Fruit fly (Drosophila melanogaster): Measurements from ENCODE around the gene CG13284.

DNA sequence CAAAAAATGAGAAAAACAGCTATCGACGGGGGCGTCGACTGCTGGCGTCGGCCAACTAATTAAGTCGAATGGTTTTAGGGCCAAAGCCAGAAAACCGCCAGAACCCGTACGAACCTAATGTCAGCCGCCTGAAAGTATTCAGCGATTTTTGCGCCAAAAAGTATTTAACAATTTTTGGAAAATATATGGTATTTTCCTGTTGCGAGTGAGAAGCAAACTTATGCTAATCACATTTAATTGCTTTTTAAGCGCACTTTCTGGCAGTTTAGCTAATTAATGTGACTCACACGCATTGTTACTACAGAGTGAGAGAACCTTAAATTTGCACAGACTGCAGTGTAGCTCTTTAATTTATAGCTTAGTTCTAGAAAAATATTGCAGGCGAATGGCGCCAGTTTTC, 14.0 kb upstream of the CG13284 start:
- no peak for TF ChIP-seq Myc (optimal IDR thresholded peaks at IDR 0.05)
- no peak for TF ChIP-seq Sin3A (optimal IDR thresholded peaks at IDR 0.05)
- no peak for TF ChIP-seq h (optimal IDR thresholded peaks at IDR 0.05)
- TF ChIP-seq insv (optimal IDR thresholded peaks at IDR 0.05): no peak
- TF ChIP-seq psq (optimal IDR thresholded peaks at IDR 0.05): no peak

All from Kc167 (cell line).